Fruit fly (Drosophila melanogaster) whole organism, embryonic: Measurements from ENCODE around the gene CG14511.
A peak's percentile ranks its signal among the peaks of the same experiment; 100 is the strongest.

Source experiments
- Atf6 ChIP-seq: fragments of 200-800 bp; sonication (Bioruptor generic); IDR thresholded peaks from 2 replicates; pipeline ENCODE4 v1.3.6; 2022; ENCODE audit warnings: missing biosample characterization, missing genetic modification characterization
- Awh ChIP-seq: fragments of 200-800 bp; sonication (Bioruptor generic); IDR thresholded peaks from 2 replicates; pipeline ENCODE4, ENCODE4 v1.3.6; 2022; ENCODE audit warnings: missing biosample characterization, missing genetic modification characterization
- CG10462 ChIP-seq: fragments of 200-800 bp; sonication (Bioruptor generic); optimal IDR thresholded peaks from 2 replicates; lab custom pipeline; 2016; ENCODE audit warnings: missing biosample characterization, missing genetic modification characterization
- CG12236 ChIP-seq: fragments of 200-800 bp; sonication (Bioruptor generic); optimal IDR thresholded peaks from 2 replicates; lab custom pipeline; 2016; ENCODE audit warnings: missing biosample characterization, missing genetic modification characterization
- CG1529 ChIP-seq: fragments of 200-800 bp; sonication (Bioruptor generic); optimal IDR thresholded peaks from 3 replicates; lab custom pipeline; 2018; ENCODE audit warnings: missing biosample characterization, missing genetic modification characterization
- CG1792 ChIP-seq: fragments of 200-800 bp; sonication (Bioruptor generic); optimal IDR thresholded peaks from 2 replicates; lab custom pipeline; 2016; ENCODE audit warnings: missing biosample characterization, missing genetic modification characterization
- CG18599 ChIP-seq: fragments of 200-800 bp; sonication (Bioruptor generic); optimal IDR thresholded peaks from 3 replicates; lab custom pipeline; 2017; ENCODE audit warnings: missing biosample characterization, missing genetic modification characterization, mild to moderate bottlenecking, moderate library complexity, missing genetic modification reagents
- CG2120 ChIP-seq: fragments of 200-800 bp; sonication (Bioruptor generic); optimal IDR thresholded peaks from 3 replicates; lab custom pipeline; 2016; ENCODE audit warnings: missing biosample characterization, missing genetic modification characterization
- CG2129 ChIP-seq: fragments of 200-800 bp; sonication (Bioruptor generic); IDR thresholded peaks from 2 replicates; pipeline ENCODE4 v1.3.6; 2022; ENCODE audit warnings: missing biosample characterization, missing genetic modification characterization; ENCODE audit not compliant: partially characterized antibody
- CG3065 ChIP-seq: fragments of 200-800 bp; sonication (Bioruptor generic); optimal IDR thresholded peaks from 2 replicates; lab custom pipeline; 2016; ENCODE audit warnings: missing biosample characterization, missing genetic modification characterization
- CG42726 ChIP-seq: fragments of 200-800 bp; sonication (Bioruptor generic); IDR thresholded peaks from 2 replicates; pipeline ENCODE4 v1.3.6; 2022; ENCODE audit warnings: missing biosample characterization, missing genetic modification characterization; ENCODE audit not compliant: partially characterized antibody
- CG6854 ChIP-seq: fragments of 200-800 bp; sonication (Bioruptor generic); optimal IDR thresholded peaks from 3 replicates; lab custom pipeline; 2017; ENCODE audit warnings: missing biosample characterization, mild to moderate bottlenecking, missing genetic modification characterization
- CG7928 ChIP-seq: fragments of 200-800 bp; sonication (Bioruptor generic); optimal IDR thresholded peaks from 2 replicates; lab custom pipeline; 2017; ENCODE audit warnings: missing biosample characterization, mild to moderate bottlenecking, missing genetic modification characterization
- CG7963 ChIP-seq: fragments of 200-800 bp; sonication (Bioruptor generic); IDR thresholded peaks from 3 replicates; pipeline ENCODE4 v1.3.6; 2022; ENCODE audit warnings: missing biosample characterization, missing genetic modification characterization; ENCODE audit not compliant: partially characterized antibody
- CG8765 ChIP-seq: fragments of 200-800 bp; sonication (Bioruptor generic); IDR thresholded peaks from 2 replicates; pipeline ENCODE4 v1.3.6; 2022; ENCODE audit warnings: missing biosample characterization, missing genetic modification characterization
- CG9609 ChIP-seq: fragments of 200-800 bp; sonication (Bioruptor generic); optimal IDR thresholded peaks from 3 replicates; lab custom pipeline; 2016; ENCODE audit warnings: missing biosample characterization, missing genetic modification characterization
- CrebB ChIP-seq: fragments of 200-800 bp; sonication (Bioruptor generic); optimal IDR thresholded peaks from 3 replicates; lab custom pipeline; 2018; ENCODE audit warnings: missing biosample characterization, mild to moderate bottlenecking, missing genetic modification characterization
- E2f2 ChIP-seq: fragments of 200-800 bp; sonication (Bioruptor generic); IDR thresholded peaks from 2 replicates; pipeline ENCODE4 v1.3.6; 2022; ENCODE audit warnings: missing biosample characterization, missing genetic modification characterization
- Fer3 ChIP-seq: fragments of 200-800 bp; sonication (Bioruptor generic); optimal IDR thresholded peaks from 2 replicates; lab custom pipeline; 2018; ENCODE audit warnings: missing biosample characterization, mild to moderate bottlenecking, missing genetic modification characterization, moderate library complexity
- Gug ChIP-seq: fragments of 200-800 bp; sonication (Bioruptor generic); IDR thresholded peaks from 4 replicates; pipeline ENCODE4 v1.3.6; 2022; ENCODE audit warnings: missing biosample characterization, missing genetic modification characterization
- HmgZ ChIP-seq: fragments of 200-800 bp; sonication (Bioruptor generic); optimal IDR thresholded peaks from 2 replicates; lab custom pipeline; 2018; ENCODE audit warnings: missing biosample characterization, mild to moderate bottlenecking, missing genetic modification characterization
- Jarid2 ChIP-seq: fragments of 200-800 bp; sonication (Bioruptor generic); optimal IDR thresholded peaks from 3 replicates; lab custom pipeline; 2017; ENCODE audit warnings: mild to moderate bottlenecking, missing biosample characterization, missing genetic modification reagents, missing genetic modification characterization
- Lhr ChIP-seq: fragments of 200-800 bp; sonication (Bioruptor generic); optimal IDR thresholded peaks from 3 replicates; lab custom pipeline; 2017; ENCODE audit warnings: mild to moderate bottlenecking, missing biosample characterization, missing genetic modification reagents, missing genetic modification characterization
- NfI ChIP-seq: fragments of 200-800 bp; sonication (Bioruptor generic); optimal IDR thresholded peaks from 3 replicates; lab custom pipeline; 2018; ENCODE audit warnings: missing biosample characterization, mild to moderate bottlenecking, missing genetic modification characterization, moderate library complexity
- bab2 ChIP-seq: fragments of 200-800 bp; sonication (Bioruptor generic); optimal IDR thresholded peaks from 2 replicates; lab custom pipeline; 2016; ENCODE audit warnings: missing biosample characterization, missing genetic modification characterization
- dimm ChIP-seq: fragments of 200-800 bp; sonication (Bioruptor generic); IDR thresholded peaks from 2 replicates; pipeline ENCODE4 v1.3.6; 2022; ENCODE audit warnings: missing biosample characterization, missing genetic modification characterization
- ftz-f1 ChIP-seq: fragments of 200-800 bp; sonication (Bioruptor generic); optimal IDR thresholded peaks from 2 replicates; lab custom pipeline; 2016; ENCODE audit warnings: missing biosample characterization, missing genetic modification characterization
- fu2 ChIP-seq: fragments of 200-800 bp; sonication (Bioruptor generic); optimal IDR thresholded peaks from 2 replicates; lab custom pipeline; 2016; ENCODE audit warnings: missing biosample characterization, missing genetic modification characterization
- gcm ChIP-seq: fragments of 200-800 bp; sonication (Bioruptor generic); optimal IDR thresholded peaks from 2 replicates; lab custom pipeline; 2019; ENCODE audit warnings: missing biosample characterization, mild to moderate bottlenecking, missing genetic modification characterization, moderate library complexity
- gfzf ChIP-seq: fragments of 200-800 bp; sonication (Bioruptor generic); optimal IDR thresholded peaks from 2 replicates; lab custom pipeline; 2016; ENCODE audit warnings: missing biosample characterization, mild to moderate bottlenecking, missing genetic modification characterization, moderate library complexity
- gt ChIP-seq: fragments of 200-800 bp; sonication (Bioruptor generic); IDR thresholded peaks from 2 replicates; pipeline ENCODE4 v1.3.6; 2022; ENCODE audit warnings: missing biosample characterization, missing genetic modification characterization
- hbn ChIP-seq: fragments of 200-800 bp; sonication (Bioruptor generic); IDR thresholded peaks from 2 replicates; pipeline ENCODE4 v1.3.6; 2022; ENCODE audit warnings: missing biosample characterization, missing genetic modification characterization; ENCODE audit not compliant: partially characterized antibody
- hth ChIP-seq: fragments of >200 bp; optimal IDR thresholded peaks from 2 replicates; lab custom pipeline; 2017; ENCODE audit warnings: inconsistent platforms
- inv ChIP-seq: fragments of 200-800 bp; sonication (Bioruptor generic); IDR thresholded peaks from 2 replicates; pipeline ENCODE4 v1.3.6; 2022; ENCODE audit warnings: missing biosample characterization, missing genetic modification characterization; ENCODE audit not compliant: partially characterized antibody
- lilli ChIP-seq: fragments of 200-800 bp; sonication (Bioruptor generic); optimal IDR thresholded peaks from 3 replicates; lab custom pipeline; 2016; ENCODE audit warnings: missing biosample characterization, missing genetic modification characterization
- luna ChIP-seq: fragments of 200-800 bp; sonication (Bioruptor generic); optimal IDR thresholded peaks from 2 replicates; lab custom pipeline; 2016; ENCODE audit warnings: missing biosample characterization, missing genetic modification characterization
- mam ChIP-seq: fragments of 200-800 bp; sonication (Bioruptor generic); optimal IDR thresholded peaks from 3 replicates; lab custom pipeline; 2016; ENCODE audit warnings: missing biosample characterization, missing genetic modification characterization
- nom ChIP-seq: fragments of 200-800 bp; sonication (Bioruptor generic); optimal IDR thresholded peaks from 2 replicates; lab custom pipeline; 2017; ENCODE audit warnings: missing biosample characterization, missing genetic modification characterization, mild to moderate bottlenecking, moderate library complexity, missing genetic modification reagents
- org-1 ChIP-seq: fragments of 200-800 bp; sonication (Bioruptor generic); optimal IDR thresholded peaks from 2 replicates; lab custom pipeline; 2017; ENCODE audit warnings: missing biosample characterization, missing genetic modification characterization
- run ChIP-seq: fragments of 200-800 bp; sonication (Bioruptor generic); optimal IDR thresholded peaks from 3 replicates; lab custom pipeline; 2018; ENCODE audit warnings: missing biosample characterization, mild to moderate bottlenecking, missing genetic modification characterization
- schlank ChIP-seq: fragments of 200-800 bp; sonication (Bioruptor generic); optimal IDR thresholded peaks from 2 replicates; lab custom pipeline; 2018; ENCODE audit warnings: missing biosample characterization, mild to moderate bottlenecking, missing genetic modification characterization
- sd ChIP-seq: fragments of 200-800 bp; sonication (Bioruptor generic); optimal IDR thresholded peaks from 3 replicates; lab custom pipeline; 2018; ENCODE audit warnings: missing biosample characterization, mild to moderate bottlenecking, missing genetic modification characterization, moderate library complexity
- sna ChIP-seq: fragments of 200-800 bp; sonication (Bioruptor generic); IDR thresholded peaks from 2 replicates; pipeline ENCODE4 v1.3.6; 2022; ENCODE audit warnings: missing biosample characterization, missing genetic modification characterization; ENCODE audit not compliant: partially characterized antibody
- tna ChIP-seq: fragments of 200-800 bp; sonication (Bioruptor generic); IDR thresholded peaks from 2 replicates; pipeline ENCODE4 v1.3.6; 2022; ENCODE audit warnings: missing biosample characterization, missing genetic modification characterization; ENCODE audit not compliant: partially characterized antibody
- tup ChIP-seq: fragments of 200-800 bp; sonication (Bioruptor generic); optimal IDR thresholded peaks from 2 replicates; lab custom pipeline; 2016; ENCODE audit warnings: missing biosample characterization, mild to moderate bottlenecking, missing genetic modification characterization, moderate library complexity
- tx ChIP-seq: fragments of 200-800 bp; sonication (Bioruptor generic); optimal IDR thresholded peaks from 2 replicates; lab custom pipeline; 2016; ENCODE audit warnings: missing biosample characterization, missing genetic modification characterization
- vfl ChIP-seq: fragments of 200-800 bp; sonication (Bioruptor generic); optimal IDR thresholded peaks from 2 replicates; lab custom pipeline; 2016; ENCODE audit warnings: missing biosample characterization, missing genetic modification characterization
- zfh1 ChIP-seq: fragments of 200-800 bp; sonication (Bioruptor generic); IDR thresholded peaks from 3 replicates; pipeline ENCODE4 v1.3.6; 2022; ENCODE audit warnings: missing biosample characterization, missing genetic modification characterization

Gene CG14511

dm6 chr3R:29122817-29123611 lies 23.7 kb downstream of the CG14511 start, which contains the start of the genes yem and Ctl2 (continued):
- peak; percentile 68 for TF ChIP-seq Lhr (GFP tag; lab: Kevin White, UChicago)
- peak; percentile 50 for TF ChIP-seq vfl (GFP tag; lab: Kevin White, UChicago)
- 0 out of 2 replicates have a peak, but pooled peaks have one; percentile 7 for TF ChIP-seq CG8765 (GFP tag; lab: Robert Waterston, UW)
- peak; percentile 75 for TF ChIP-seq zfh1 (GFP tag; lab: Robert Waterston, UW)
- peak; percentile 46 for TF ChIP-seq ftz-f1 (GFP tag; lab: Kevin White, UChicago)
- TF ChIP-seq run (tag; lab: Kevin White, UChicago) = no peak
- peak; percentile 77 for TF ChIP-seq CG1792 (GFP tag; lab: Kevin White, UChicago)
- no peak for TF ChIP-seq hbn
- peak; percentile 86 for TF ChIP-seq tx (GFP tag; lab: Kevin White, UChicago)
- TF ChIP-seq CG1529 = peak; percentile 37
- TF ChIP-seq CG2129 (GFP tag; lab: Robert Waterston, UW) = no peak
- TF ChIP-seq CrebB (tag; lab: Kevin White, UChicago) = no peak
- peak; percentile 37 for TF ChIP-seq CG3065 (GFP tag; lab: Kevin White, UChicago)
- TF ChIP-seq sna (GFP tag; lab: Robert Waterston, UW) = no peak
- TF ChIP-seq tup (GFP tag; lab: Kevin White, UChicago) = peak; percentile 31
- TF ChIP-seq luna (GFP tag; lab: Kevin White, UChicago) = peak; percentile 31
- peak; percentile 95 for TF ChIP-seq CG7928
- peak; percentile 46 for TF ChIP-seq CG12236 (GFP tag; lab: Kevin White, UChicago)
- peak; percentile 81 for TF ChIP-seq bab2 (GFP tag; lab: Kevin White, UChicago)
- TF ChIP-seq Gug (GFP tag; lab: Robert Waterston, UW) = peak; percentile 72; the same call in 3 of the 4 replicates
- TF ChIP-seq CG9609 (GFP tag; lab: Kevin White, UChicago) = peak; percentile 80
- TF ChIP-seq NfI (GFP tag; lab: Kevin White, UChicago) = peak; percentile 44
- no peak for TF ChIP-seq gcm (GFP tag; lab: Kevin White, UChicago)
- no peak for TF ChIP-seq CG6854 (GFP tag; lab: Kevin White, UChicago)
- no peak for TF ChIP-seq CG7963 (GFP tag; lab: Robert Waterston, UW)
- TF ChIP-seq dimm (GFP tag; lab: Robert Waterston, UW) = no peak
- no peak for TF ChIP-seq hth
- no peak for TF ChIP-seq schlank
- peak; percentile 100 for TF ChIP-seq sd (tag; lab: Kevin White, UChicago)
- peak; percentile 65 for TF ChIP-seq HmgZ (tag; lab: Kevin White, UChicago)
- peak; percentile 46 for TF ChIP-seq gfzf
- peak; percentile 83 for TF ChIP-seq mam (GFP tag; lab: Kevin White, UChicago)
- peak; percentile 86 for TF ChIP-seq fu2 (GFP tag; lab: Kevin White, UChicago)
- TF ChIP-seq E2f2 = no peak; the same call in none of the 2 replicates
- TF ChIP-seq nom (GFP tag; lab: Kevin White, UChicago) = peak; percentile 16
- TF ChIP-seq CG18599 (GFP tag; lab: Kevin White, UChicago) = peak; percentile 69
- TF ChIP-seq Atf6 (GFP tag; lab: Robert Waterston, UW) = 0 out of 2 replicates have a peak, but pooled peaks have one; percentile 8
- TF ChIP-seq inv (GFP tag; lab: Robert Waterston, UW) = peak; percentile 19; the same call in 1 of the 2 replicates
- no peak; the same call in 1 of the 2 replicates for TF ChIP-seq gt (GFP tag; lab: Robert Waterston, UW)
- peak; percentile 90 for TF ChIP-seq lilli (GFP tag; lab: Kevin White, UChicago)
- TF ChIP-seq tna (GFP tag; lab: Robert Waterston, UW) = 0 out of 2 replicates have a peak, but pooled peaks have one; percentile 16
- peak; percentile 39 for TF ChIP-seq Fer3 (tag; lab: Kevin White, UChicago)
- peak; percentile 92 for TF ChIP-seq CG2120 (GFP tag; lab: Kevin White, UChicago)
- peak; percentile 71 for TF ChIP-seq CG42726 (GFP tag; lab: Robert Waterston, UW)
- peak; percentile 93 for TF ChIP-seq Jarid2 (GFP tag; lab: Kevin White, UChicago)
- no peak for TF ChIP-seq org-1 (GFP tag; lab: Kevin White, UChicago)
- TF ChIP-seq Awh = 0 out of 2 replicates have a peak, but pooled peaks have one; percentile 24
- peak; percentile 28 for TF ChIP-seq CG10462
